Worm (Caenorhabditis elegans): ENCODE measurements around the gene M151.2.

DNA sequence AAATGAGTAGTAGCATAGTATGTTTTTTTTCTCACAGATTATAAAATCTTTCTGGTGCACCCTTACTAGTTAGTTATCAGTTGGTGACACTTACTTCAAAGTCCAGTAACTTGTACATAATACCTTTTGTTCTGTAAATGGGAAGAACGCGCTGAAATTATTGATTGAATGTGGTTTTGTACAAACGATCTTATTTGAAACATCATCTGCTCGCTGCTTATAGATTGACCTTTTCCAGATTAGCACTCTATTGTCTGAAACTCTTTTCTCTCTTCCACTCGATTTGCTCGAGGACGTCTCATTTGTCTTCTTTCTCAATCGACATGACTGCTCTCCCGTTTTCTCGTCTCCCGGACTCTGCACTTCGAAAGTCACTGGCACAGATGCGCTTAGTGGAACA lies 16.2 kb downstream of the M151.2 start, which contains the start of gene fbxb-33:
- no peak for TF ChIP-seq nhr-6 (tag; optimal IDR thresholded peaks at IDR 0.05)
- no peak for TF ChIP-seq snpc-4 (tag; optimal IDR thresholded peaks at IDR 0.05)
- TF ChIP-seq ztf-11 (tag; optimal IDR thresholded peaks at IDR 0.05): no peak
- no peak for TF ChIP-seq lin-13 (GFP tag; optimal IDR thresholded peaks at IDR 0.05)
- TF ChIP-seq nhr-237 (tag; optimal IDR thresholded peaks at IDR 0.05): no peak
- no peak for TF ChIP-seq nhr-11 (tag; optimal IDR thresholded peaks at IDR 0.05)
- TF ChIP-seq lsy-2 (tag; optimal IDR thresholded peaks at IDR 0.05): no peak
- TF ChIP-seq ztf-4 (tag; optimal IDR thresholded peaks at IDR 0.05): no peak
- TF ChIP-seq ZK546.5 (tag; optimal IDR thresholded peaks at IDR 0.05): no peak
- no peak for TF ChIP-seq blmp-1 (tag; optimal IDR thresholded peaks at IDR 0.05; ENCODE audit: insufficient read depth)
- no peak for TF ChIP-seq Y55F3AM.14 (GFP tag; optimal IDR thresholded peaks at IDR 0.05)
- TF ChIP-seq unc-62 (GFP tag; optimal IDR thresholded peaks at IDR 0.05): no peak
